Worm (Caenorhabditis elegans) whole organism, late embryonic: Measurements from ENCODE around the gene zyg-11.

Experiments used
- C38D4.7 ChIP-seq: fragments of 200-800 bp; sonication (Bioruptor generic); optimal IDR thresholded peaks from 2 replicates; lab custom pipeline; 2018; ENCODE audit warnings: mild to moderate bottlenecking, missing genetic modification characterization, moderate library complexity, missing compliant biosample characterization
- fax-1 ChIP-seq: sonication (generic microtip); optimal IDR thresholded peaks from 2 replicates; lab custom pipeline; 2016; ENCODE audit warnings: missing genotype, missing genetic modification characterization, missing compliant biosample characterization
- lin-11 ChIP-seq: fragments of 200-800 bp; sonication (Bioruptor generic); optimal IDR thresholded peaks from 2 replicates; lab custom pipeline; 2018; ENCODE audit warnings: mild to moderate bottlenecking, missing genetic modification characterization, missing compliant biosample characterization
- pha-4 ChIP-seq: fragments of 150-350 bp; optimal IDR thresholded peaks from 2 replicates; lab custom pipeline; 2018; ENCODE audit warnings: missing biosample characterization, missing genetic modification reagents, missing genetic modification characterization

DNA sequence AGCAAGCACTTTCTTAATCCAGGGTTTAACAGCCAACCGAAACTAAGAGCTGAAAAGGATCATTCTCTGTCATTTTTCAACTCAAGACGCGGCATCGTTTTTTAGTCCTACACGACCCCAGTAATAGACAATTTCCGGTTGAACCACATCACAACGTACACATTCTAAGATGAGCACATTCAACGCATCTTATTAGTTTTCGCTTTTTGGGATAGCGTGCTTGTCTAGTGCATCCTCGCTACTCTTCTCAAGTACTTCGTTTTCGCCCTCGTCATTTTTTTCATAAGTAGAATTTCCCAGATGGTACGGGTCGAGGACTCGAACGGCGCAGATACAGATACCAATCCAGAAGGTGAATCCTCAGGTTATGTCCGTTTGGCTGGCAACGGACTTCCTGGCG, 24.8 kb downstream of the zyg-11 start, which contains the start of gene T05H10.1:
- TF ChIP-seq pha-4 (tag; lab: Kevin White, UChicago) = no peak
- no peak for TF ChIP-seq fax-1 (tag; lab: Kevin White, UChicago)
- no peak for TF ChIP-seq lin-11
- TF ChIP-seq C38D4.7 (GFP tag; lab: Kevin White, UChicago) = no peak
